Fruit fly (Drosophila melanogaster) whole organism, pupa: ENCODE data around the gene CG10598.

Experiments
- CG12605 ChIP-seq: fragments of 200-800 bp; sonication (Bioruptor generic); IDR thresholded peaks from 2 replicates; pipeline ENCODE4 v1.3.6; 2022; ENCODE audit warnings: missing biosample characterization, missing genetic modification characterization
- CG14655 ChIP-seq: fragments of 200-800 bp; sonication (Bioruptor generic); optimal IDR thresholded peaks from 3 replicates; lab custom pipeline; 2017; ENCODE audit warnings: mild to moderate bottlenecking, missing biosample characterization, missing genetic modification reagents, missing genetic modification characterization
- CG8301 ChIP-seq: fragments of 200-800 bp; sonication (Bioruptor generic); optimal IDR thresholded peaks from 2 replicates; lab custom pipeline; 2018; ENCODE audit warnings: missing biosample characterization, mild to moderate bottlenecking, missing genetic modification characterization
- Ets98B ChIP-seq: fragments of 200-800 bp; sonication (Bioruptor generic); IDR thresholded peaks from 2 replicates; pipeline ENCODE4 v1.3.6; 2022; ENCODE audit warnings: missing biosample characterization, missing genetic modification characterization
- Pif1B ChIP-seq: fragments of 200-800 bp; sonication (Bioruptor generic); optimal IDR thresholded peaks from 3 replicates; lab custom pipeline; 2016; ENCODE audit warnings: missing biosample characterization, missing genetic modification characterization
- Snoo ChIP-seq: fragments of 200-800 bp; sonication (Bioruptor generic); optimal IDR thresholded peaks from 3 replicates; lab custom pipeline; 2017; ENCODE audit warnings: missing biosample characterization, mild to moderate bottlenecking, missing genetic modification characterization, inconsistent platforms
- fd96Ca ChIP-seq: fragments of 200-800 bp; sonication (Bioruptor generic); IDR thresholded peaks from 3 replicates; pipeline ENCODE4 v1.3.6; 2022; ENCODE audit warnings: missing biosample characterization, missing genetic modification characterization
- gl ChIP-seq: fragments of 200-800 bp; sonication (Bioruptor generic); optimal IDR thresholded peaks from 2 replicates; lab custom pipeline; 2018; ENCODE audit warnings: missing biosample characterization, mild to moderate bottlenecking, missing genetic modification characterization
- rn ChIP-seq: fragments of 200-800 bp; sonication (Bioruptor generic); IDR thresholded peaks from 2 replicates; pipeline ENCODE4 v1.3.6; 2022; ENCODE audit warnings: missing biosample characterization, missing genetic modification characterization

dm6 chrX:17202498-17203162, 24.0 kb downstream of the CG10598 start, which contains the start of the genes TTLL1A and CG5070:
- no peak for TF ChIP-seq CG14655
- TF ChIP-seq CG8301 (tag; lab: Kevin White, UChicago): no peak
- TF ChIP-seq gl (tag; lab: Kevin White, UChicago): no peak
- TF ChIP-seq Ets98B (GFP tag; lab: Robert Waterston, UW): no peak
- TF ChIP-seq Pif1B (GFP tag; lab: Kevin White, UChicago): no peak
- TF ChIP-seq rn (GFP tag; lab: Robert Waterston, UW): no peak
- TF ChIP-seq Snoo (tag; lab: Kevin White, UChicago): no peak
- no peak for TF ChIP-seq fd96Ca (GFP tag; lab: Robert Waterston, UW)
- no peak for TF ChIP-seq CG12605
